Fruit fly (Drosophila melanogaster): Measurements from ENCODE around the gene CG7916.

The CG7916 gene

DNA sequence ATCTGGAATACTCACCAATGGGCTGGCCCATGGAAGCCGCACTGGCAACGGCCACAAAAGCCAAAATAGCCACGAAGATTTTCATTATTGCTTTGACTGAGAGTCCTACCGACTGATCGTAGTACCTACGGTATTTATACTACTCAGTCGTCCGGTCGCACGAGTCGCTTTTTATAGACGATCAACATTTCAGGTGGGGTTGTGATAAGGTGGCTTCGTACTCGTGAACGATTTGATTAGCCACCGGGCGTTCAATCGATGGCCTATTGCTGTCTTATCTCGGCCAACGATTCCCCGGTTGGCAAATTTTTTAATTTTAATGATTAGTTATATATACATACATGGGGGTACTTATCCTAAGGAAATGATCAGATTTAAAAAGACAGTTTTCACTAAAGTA is 1.4 kb upstream of the CG7916 start, which contains the start of gene CG8997:
Gene CG8997 (minus strand): TSS at position 148 of the 400 bp plus-strand sequence.
- no peak for TF ChIP-seq fd96Ca (GFP tag; IDR thresholded peaks at IDR 0.05)
- no peak for TF ChIP-seq CG32121 (GFP tag; IDR thresholded peaks at IDR 0.05)
- TF ChIP-seq CG17806 (tag; optimal IDR thresholded peaks at IDR 0.05): no peak

DNA sequence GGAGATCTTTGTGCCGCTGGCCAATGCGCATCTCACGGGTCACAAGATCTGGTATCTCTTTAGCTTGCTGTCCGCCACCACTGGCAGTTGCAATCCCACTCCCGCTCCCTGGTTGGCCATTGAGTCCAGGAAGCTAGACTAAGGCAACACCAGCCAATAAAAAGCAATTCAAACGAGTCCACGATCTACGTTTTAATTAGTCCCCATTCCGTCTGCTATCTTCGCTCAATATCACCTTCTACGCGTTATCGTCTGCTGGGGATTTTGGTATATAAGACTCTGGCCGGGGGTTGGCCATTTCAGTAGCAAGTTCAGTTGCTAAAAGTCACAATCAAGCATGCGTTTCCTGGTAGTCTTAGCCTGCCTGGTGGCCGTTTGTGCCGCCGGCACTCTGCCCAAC is 1.1 kb downstream of the CG7916 start, which contains the start of gene CG7953:
Gene CG7953 (plus strand): TSS at position 301 of the 400 bp plus-strand sequence.
- TF ChIP-seq Snoo (tag; optimal IDR thresholded peaks at IDR 0.05): no peak
- TF ChIP-seq CG8159 (tag; optimal IDR thresholded peaks at IDR 0.05): no peak
- TF ChIP-seq CG12605 (GFP tag; IDR thresholded peaks at IDR 0.05): no peak
- no peak for TF ChIP-seq EcR (GFP tag; optimal IDR thresholded peaks at IDR 0.05)
- TF ChIP-seq CG15710 (tag; optimal IDR thresholded peaks at IDR 0.05): no peak
- no peak for TF ChIP-seq CG13204 (GFP tag; optimal IDR thresholded peaks at IDR 0.05)
- TF ChIP-seq fd96Ca (GFP tag; IDR thresholded peaks at IDR 0.05): no peak
- TF ChIP-seq CG8301 (tag; optimal IDR thresholded peaks at IDR 0.05): no peak
- TF ChIP-seq rn (GFP tag; IDR thresholded peaks at IDR 0.05): no peak
- TF ChIP-seq Pif1A (GFP tag; optimal IDR thresholded peaks at IDR 0.05): no peak
- TF ChIP-seq Pif1B (GFP tag; optimal IDR thresholded peaks at IDR 0.05): no peak
- no peak for TF ChIP-seq CG32121 (GFP tag; IDR thresholded peaks at IDR 0.05)
- TF ChIP-seq CG10348 (GFP tag; IDR thresholded peaks at IDR 0.05): no peak
- no peak for TF ChIP-seq CG17806 (tag; optimal IDR thresholded peaks at IDR 0.05)
- TF ChIP-seq CG4496 (GFP tag; IDR thresholded peaks at IDR 0.05): no peak
- no peak for TF ChIP-seq CG14655 (GFP tag; optimal IDR thresholded peaks at IDR 0.05)
- TF ChIP-seq gl (tag; optimal IDR thresholded peaks at IDR 0.05): no peak
- no peak for TF ChIP-seq Ets98B (GFP tag; IDR thresholded peaks at IDR 0.05)

DNA sequence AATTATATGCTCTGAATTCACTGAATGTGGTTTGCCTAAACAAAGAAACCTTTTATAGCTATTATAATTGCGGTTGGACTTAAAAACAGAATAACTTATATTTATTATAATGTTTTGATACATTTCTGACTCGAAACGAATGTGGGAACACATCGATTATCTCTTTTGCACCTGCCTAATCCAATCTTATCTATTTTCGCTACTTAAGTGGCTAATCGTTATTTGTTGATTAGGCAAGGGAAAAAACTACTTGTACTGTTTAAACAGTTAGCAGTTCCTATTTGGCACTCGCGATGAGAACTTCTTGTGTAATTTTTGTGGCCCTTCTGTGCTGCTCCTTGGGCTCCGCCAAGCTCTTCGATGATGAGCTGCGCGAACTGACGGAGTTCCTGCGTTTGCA is 2.6 kb downstream of the CG7916 start, which contains the start of gene CG7968:
Gene CG7968 (plus strand): TSS at position 276 of the 400 bp plus-strand sequence.
- no peak for TF ChIP-seq CG14655 (GFP tag; optimal IDR thresholded peaks at IDR 0.05)
- TF ChIP-seq CG17806 (tag; optimal IDR thresholded peaks at IDR 0.05): no peak
- TF ChIP-seq D1 (tag; optimal IDR thresholded peaks at IDR 0.05): no peak
- TF ChIP-seq CG32121 (GFP tag; IDR thresholded peaks at IDR 0.05): no peak
- TF ChIP-seq EcR (GFP tag; optimal IDR thresholded peaks at IDR 0.05): no peak
- no peak for TF ChIP-seq CG10348 (GFP tag; IDR thresholded peaks at IDR 0.05)
- TF ChIP-seq Pif1B (GFP tag; optimal IDR thresholded peaks at IDR 0.05): no peak
- TF ChIP-seq CG9948 (tag; optimal IDR thresholded peaks at IDR 0.05): no peak
- no peak for TF ChIP-seq gl (tag; optimal IDR thresholded peaks at IDR 0.05)
- TF ChIP-seq CG34367 (tag; optimal IDR thresholded peaks at IDR 0.05): no peak
- no peak for TF ChIP-seq CG15710 (tag; optimal IDR thresholded peaks at IDR 0.05)
- TF ChIP-seq Snoo (tag; optimal IDR thresholded peaks at IDR 0.05): no peak
- no peak for TF ChIP-seq Pif1A (GFP tag; optimal IDR thresholded peaks at IDR 0.05)
- no peak for TF ChIP-seq Ets98B (GFP tag; IDR thresholded peaks at IDR 0.05)
- no peak for TF ChIP-seq CG12605 (GFP tag; IDR thresholded peaks at IDR 0.05)
- no peak for TF ChIP-seq CG4496 (GFP tag; IDR thresholded peaks at IDR 0.05)
- TF ChIP-seq CG13204 (GFP tag; optimal IDR thresholded peaks at IDR 0.05): no peak

DNA sequence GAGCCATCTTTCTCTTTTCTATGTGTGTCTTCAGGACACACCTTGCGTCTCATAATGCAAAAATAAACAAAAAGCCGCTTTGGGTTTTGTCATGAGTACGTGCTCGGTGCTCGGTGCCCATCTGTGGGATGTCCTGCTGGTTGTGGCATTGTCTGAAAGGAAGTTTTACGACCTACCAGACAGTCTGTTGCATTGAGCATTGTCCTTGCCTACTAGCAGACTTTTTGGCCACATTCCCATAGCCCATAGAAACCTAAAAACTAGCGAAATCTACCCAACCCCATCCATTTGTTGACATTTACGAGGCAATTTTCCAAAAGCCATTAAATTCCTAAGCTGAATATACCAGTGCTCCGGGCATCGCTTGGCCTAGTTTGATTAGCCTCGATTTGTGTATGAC is 4.5 kb downstream of the CG7916 start:
- TF ChIP-seq CG32121 (GFP tag; IDR thresholded peaks at IDR 0.05): no peak
- TF ChIP-seq CG14655 (GFP tag; optimal IDR thresholded peaks at IDR 0.05): no peak
- no peak for TF ChIP-seq EcR (GFP tag; optimal IDR thresholded peaks at IDR 0.05)

DNA sequence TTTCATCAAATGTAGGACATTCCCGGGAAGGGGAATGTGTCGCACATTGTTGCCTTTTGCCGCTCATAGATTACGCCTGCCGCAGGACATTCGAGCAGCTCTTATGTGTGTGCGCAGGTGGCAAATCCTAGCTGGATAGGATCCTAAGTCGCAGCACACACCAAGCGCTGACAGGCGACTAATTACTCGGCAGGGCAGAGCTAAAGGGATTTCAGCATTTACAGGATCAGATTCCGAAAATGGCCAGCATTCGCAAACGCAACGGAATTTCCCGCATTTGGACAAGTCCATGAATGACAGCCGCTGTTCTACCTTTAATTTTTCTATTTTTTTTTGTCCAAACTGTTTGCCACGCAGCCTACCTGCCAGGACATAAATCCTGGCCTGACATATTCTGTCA is 21.1 kb downstream of the CG7916 start:
- no peak for TF ChIP-seq CG17806 (tag; optimal IDR thresholded peaks at IDR 0.05)
- no peak for TF ChIP-seq CG14655 (GFP tag; optimal IDR thresholded peaks at IDR 0.05)
- no peak for TF ChIP-seq CG15710 (tag; optimal IDR thresholded peaks at IDR 0.05)
- TF ChIP-seq Snoo (tag; optimal IDR thresholded peaks at IDR 0.05): no peak
- TF ChIP-seq Pif1B (GFP tag; optimal IDR thresholded peaks at IDR 0.05): no peak
- no peak for TF ChIP-seq CG8159 (tag; optimal IDR thresholded peaks at IDR 0.05)
- no peak for TF ChIP-seq CG9948 (tag; optimal IDR thresholded peaks at IDR 0.05)
- TF ChIP-seq CG10348 (GFP tag; IDR thresholded peaks at IDR 0.05): no peak
- TF ChIP-seq CG8301 (tag; optimal IDR thresholded peaks at IDR 0.05): no peak
- no peak for TF ChIP-seq CG32121 (GFP tag; IDR thresholded peaks at IDR 0.05)
- no peak for TF ChIP-seq CG34367 (tag; optimal IDR thresholded peaks at IDR 0.05)
- no peak for TF ChIP-seq EcR (GFP tag; optimal IDR thresholded peaks at IDR 0.05)
- no peak for TF ChIP-seq CG4496 (GFP tag; IDR thresholded peaks at IDR 0.05)
- TF ChIP-seq gl (tag; optimal IDR thresholded peaks at IDR 0.05): no peak
- no peak for TF ChIP-seq CG12605 (GFP tag; IDR thresholded peaks at IDR 0.05)
- TF ChIP-seq rn (GFP tag; IDR thresholded peaks at IDR 0.05): no peak
- TF ChIP-seq Pif1A (GFP tag; optimal IDR thresholded peaks at IDR 0.05): no peak
- TF ChIP-seq D1 (tag; optimal IDR thresholded peaks at IDR 0.05): no peak
- no peak for TF ChIP-seq CG13204 (GFP tag; optimal IDR thresholded peaks at IDR 0.05)

DNA sequence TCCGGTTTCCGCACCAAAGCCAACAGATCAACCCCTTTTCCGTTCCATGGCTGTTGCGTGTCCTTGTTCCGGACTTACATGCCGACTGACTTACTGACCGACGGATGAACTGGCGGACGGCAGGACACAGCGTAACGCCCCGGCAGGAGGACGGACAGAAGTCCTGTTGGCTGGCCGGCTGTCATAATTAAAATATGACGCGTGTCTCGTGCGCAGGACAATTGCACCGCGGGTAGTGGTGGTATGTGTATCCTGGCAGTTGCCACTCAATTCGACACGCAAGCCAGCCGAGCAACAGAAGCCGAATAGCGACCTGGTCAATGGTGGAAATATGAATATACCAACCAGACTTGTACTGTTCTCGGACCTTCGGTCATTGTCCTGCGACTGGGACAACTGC is 22.8 kb downstream of the CG7916 start:
- TF ChIP-seq EcR (GFP tag; optimal IDR thresholded peaks at IDR 0.05): no peak
- no peak for TF ChIP-seq CG8159 (tag; optimal IDR thresholded peaks at IDR 0.05)
- no peak for TF ChIP-seq CG15710 (tag; optimal IDR thresholded peaks at IDR 0.05)
- TF ChIP-seq CG4496 (GFP tag; IDR thresholded peaks at IDR 0.05): no peak
- no peak for TF ChIP-seq Pif1A (GFP tag; optimal IDR thresholded peaks at IDR 0.05)
- TF ChIP-seq Ets98B (GFP tag; IDR thresholded peaks at IDR 0.05): no peak
- TF ChIP-seq gl (tag; optimal IDR thresholded peaks at IDR 0.05): no peak
- no peak for TF ChIP-seq D1 (tag; optimal IDR thresholded peaks at IDR 0.05)
- no peak for TF ChIP-seq Pif1B (GFP tag; optimal IDR thresholded peaks at IDR 0.05)
- no peak for TF ChIP-seq CG34367 (tag; optimal IDR thresholded peaks at IDR 0.05)
- TF ChIP-seq CG8301 (tag; optimal IDR thresholded peaks at IDR 0.05): no peak
- no peak for TF ChIP-seq rn (GFP tag; IDR thresholded peaks at IDR 0.05)
- no peak for TF ChIP-seq CG12605 (GFP tag; IDR thresholded peaks at IDR 0.05)
- TF ChIP-seq CG32121 (GFP tag; IDR thresholded peaks at IDR 0.05): no peak
- TF ChIP-seq fd96Ca (GFP tag; IDR thresholded peaks at IDR 0.05): no peak
- TF ChIP-seq Snoo (tag; optimal IDR thresholded peaks at IDR 0.05): no peak
- TF ChIP-seq CG17806 (tag; optimal IDR thresholded peaks at IDR 0.05): no peak
- TF ChIP-seq CG10348 (GFP tag; IDR thresholded peaks at IDR 0.05): no peak
- no peak for TF ChIP-seq CG9948 (tag; optimal IDR thresholded peaks at IDR 0.05)

Data from whole organism, pupa.